Fruit fly (Drosophila melanogaster) S2 (cell line): ENCODE data around the gene CG16775.

ENCODE experiments used
- CG8478 ChIP-seq: fragments of >200 bp; optimal IDR thresholded peaks from 2 replicates; lab custom pipeline; 2018
- CTCF ChIP-seq, 2 experiments: fragments of >200 bp; optimal IDR thresholded peaks; 2 replicates each; lab custom pipeline; 2018

DNA sequence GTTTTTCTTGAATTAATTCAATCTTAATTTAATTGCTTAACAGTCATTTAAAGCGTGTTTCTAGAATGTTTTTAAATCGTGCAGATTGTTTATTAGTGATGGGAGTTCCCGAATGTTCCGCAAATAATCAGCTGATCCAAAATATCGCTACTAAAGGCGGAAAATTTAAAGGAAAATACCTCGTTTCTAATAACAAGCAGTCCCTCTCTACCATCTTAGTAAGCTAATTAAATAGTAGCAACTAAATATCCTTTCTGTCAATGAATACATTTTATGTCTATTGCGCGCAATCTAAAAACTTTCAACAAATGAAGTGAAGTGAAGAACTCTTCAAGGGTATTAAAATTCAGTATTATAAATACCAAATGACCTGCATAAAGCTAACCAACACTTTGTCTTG, 26.0 kb upstream of the CG16775 start, which contains the start of gene CG5290:
- no peak for TF ChIP-seq CG8478 (lab: Kevin White, UChicago)
- TF ChIP-seq CTCF (optimal IDR thresholded peaks at IDR 0.05; lab: Kevin White, UChicago) = no peak
